Fruit fly (Drosophila melanogaster): ENCODE data around the gene CG7720.
A peak's percentile ranks its signal among the peaks of the same experiment; 100 is the strongest.

Gene CG7720

dm6 chr3R:18749786-18750185, 45.2 kb downstream of the CG7720 start:
- TF ChIP-seq pan (optimal IDR thresholded peaks at IDR 0.05): no peak
- TF ChIP-seq psq (optimal IDR thresholded peaks at IDR 0.05): no peak
- no peak for TF ChIP-seq usp (GFP tag; optimal IDR thresholded peaks at IDR 0.05)
- no peak for TF ChIP-seq EcR (GFP tag; optimal IDR thresholded peaks at IDR 0.05)
- no peak for TF ChIP-seq CG8478 (optimal IDR thresholded peaks at IDR 0.05)
- no peak for TF ChIP-seq Dll (optimal IDR thresholded peaks at IDR 0.05)

dm6 chr3R:18748087-18748486, 46.9 kb downstream of the CG7720 start:
- TF ChIP-seq Dll (optimal IDR thresholded peaks at IDR 0.05): no peak
- TF ChIP-seq pan (optimal IDR thresholded peaks at IDR 0.05): no peak

- TF ChIP-seq CG8478 (optimal IDR thresholded peaks at IDR 0.05) (no peak), usp (GFP tag; optimal IDR thresholded peaks at IDR 0.05) (no peak), EcR (GFP tag; optimal IDR thresholded peaks at IDR 0.05) (no peak), psq (optimal IDR thresholded peaks at IDR 0.05) (no peak), Dll (optimal IDR thresholded peaks at IDR 0.05) (no peak), pan (optimal IDR thresholded peaks at IDR 0.05) (no peak)
Observed at dm6 chr3R:18745961-18746468, 49.0 kb downstream of the CG7720 start, which contains the start of the genes PGS1 and gwl. TSS of gene PGS1 (minus strand) at chr3R:18746041. TSS of gene gwl (plus strand) at chr3R:18746370.

DNA sequence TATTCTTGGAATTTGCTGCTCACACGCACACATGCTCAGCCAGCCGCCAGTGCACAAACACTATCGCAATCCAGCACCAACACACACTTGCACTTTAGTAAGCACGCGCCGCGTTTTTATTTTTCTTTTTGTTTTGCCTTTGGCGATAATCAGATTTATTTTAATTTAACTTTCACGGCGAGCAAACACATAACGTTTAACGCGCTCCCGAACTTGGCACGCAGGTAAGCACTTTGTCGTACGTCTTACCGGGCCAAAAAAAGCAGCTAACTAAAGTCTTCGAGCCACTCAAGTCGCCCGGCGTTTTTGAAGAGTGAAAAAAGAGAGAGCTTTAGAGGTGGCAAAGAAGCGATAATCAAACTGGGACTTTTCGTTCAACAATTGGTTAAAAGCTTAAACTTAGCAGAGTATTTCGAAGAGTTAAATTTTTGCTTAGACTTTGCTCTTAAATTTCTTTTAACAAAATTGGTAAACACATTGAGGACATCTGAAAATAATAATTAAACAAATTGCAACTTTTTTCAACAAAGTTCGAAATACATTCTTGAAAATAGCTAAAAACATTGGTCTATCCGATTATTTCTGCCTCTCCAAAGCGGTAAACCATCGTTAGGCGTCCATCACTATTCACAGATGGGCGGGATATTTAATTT, 51.6 kb downstream of the CG7720 start, which contains the start of gene Mekk1:
TSS of gene Mekk1 (minus strand) at position 325 of the 653 bp plus-strand sequence.
- no peak for TF ChIP-seq psq (optimal IDR thresholded peaks at IDR 0.05)
- TF ChIP-seq Dll (optimal IDR thresholded peaks at IDR 0.05): no peak
- no peak for TF ChIP-seq usp (GFP tag; optimal IDR thresholded peaks at IDR 0.05)
- TF ChIP-seq pan (optimal IDR thresholded peaks at IDR 0.05): no peak
- TF ChIP-seq EcR (GFP tag; optimal IDR thresholded peaks at IDR 0.05): no peak
- TF ChIP-seq CG8478 (optimal IDR thresholded peaks at IDR 0.05): no peak

DNA sequence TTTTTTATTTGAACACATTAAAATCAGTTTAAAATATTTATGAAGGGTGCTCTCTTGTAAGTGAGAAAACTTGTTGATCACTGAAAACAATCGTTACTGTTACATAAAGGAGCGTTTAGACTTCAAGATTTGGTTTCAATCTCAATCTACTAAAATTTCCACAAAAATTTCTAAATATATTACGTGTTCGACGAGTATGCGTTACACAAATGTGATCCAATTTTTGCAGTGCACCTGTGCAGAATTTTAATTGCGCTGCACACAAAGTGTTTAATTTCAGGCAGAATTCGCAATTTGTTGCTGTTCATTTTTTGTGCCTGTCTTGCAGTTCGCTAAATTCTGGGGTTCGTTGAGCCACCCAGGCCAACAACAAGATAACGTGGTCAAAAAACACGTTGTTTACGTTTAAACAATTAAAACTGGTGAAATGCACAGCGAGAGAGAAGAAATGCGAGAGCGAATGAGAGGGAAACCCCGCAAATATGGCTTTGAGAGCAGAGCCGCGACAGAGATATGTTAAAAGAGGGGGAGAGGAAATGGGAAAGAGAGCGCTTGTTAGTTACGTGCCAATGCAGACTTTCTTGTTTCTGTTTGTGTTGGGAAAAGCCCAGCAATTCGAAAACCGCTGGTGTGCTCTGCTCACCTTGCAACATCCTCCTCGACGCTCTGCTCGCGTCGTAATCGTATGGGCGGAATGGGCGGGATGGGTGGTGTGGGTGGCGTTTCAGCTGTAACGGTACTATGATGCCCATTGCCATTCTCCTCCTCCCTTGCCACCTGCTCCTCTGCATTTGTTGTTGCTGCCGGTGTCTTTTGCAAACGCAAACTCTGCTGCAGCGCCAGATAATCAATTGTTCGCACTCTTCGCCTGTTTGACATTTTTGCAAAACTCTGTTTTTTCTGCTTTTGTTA, 52.4 kb downstream of the CG7720 start:
- TF ChIP-seq Dll (optimal IDR thresholded peaks at IDR 0.05) (peak; percentile 85), EcR (GFP tag; optimal IDR thresholded peaks at IDR 0.05) (no peak)

DNA sequence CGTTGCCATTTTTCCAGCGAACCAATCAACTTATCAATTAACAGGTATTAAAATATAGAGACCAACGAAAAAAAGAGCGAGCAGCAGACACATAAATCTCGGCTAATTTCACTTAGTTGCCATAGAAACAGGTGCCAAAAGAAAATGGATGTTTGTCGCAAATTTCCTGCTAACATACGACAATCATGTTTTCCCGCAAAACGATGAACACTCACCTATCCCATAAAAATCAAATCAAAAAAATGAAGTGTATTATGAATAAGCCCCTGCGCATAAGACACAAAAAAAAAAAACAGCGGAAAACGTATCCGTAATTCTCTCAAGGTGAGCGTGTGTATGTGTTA, 53.2 kb downstream of the CG7720 start:
- TF ChIP-seq Dll (optimal IDR thresholded peaks at IDR 0.05): no peak
- no peak for TF ChIP-seq psq (optimal IDR thresholded peaks at IDR 0.05)
- TF ChIP-seq EcR (GFP tag; optimal IDR thresholded peaks at IDR 0.05): no peak
- no peak for TF ChIP-seq usp (GFP tag; optimal IDR thresholded peaks at IDR 0.05)
- TF ChIP-seq pan (optimal IDR thresholded peaks at IDR 0.05): peak; percentile 92
- TF ChIP-seq CG8478 (optimal IDR thresholded peaks at IDR 0.05): no peak

DNA sequence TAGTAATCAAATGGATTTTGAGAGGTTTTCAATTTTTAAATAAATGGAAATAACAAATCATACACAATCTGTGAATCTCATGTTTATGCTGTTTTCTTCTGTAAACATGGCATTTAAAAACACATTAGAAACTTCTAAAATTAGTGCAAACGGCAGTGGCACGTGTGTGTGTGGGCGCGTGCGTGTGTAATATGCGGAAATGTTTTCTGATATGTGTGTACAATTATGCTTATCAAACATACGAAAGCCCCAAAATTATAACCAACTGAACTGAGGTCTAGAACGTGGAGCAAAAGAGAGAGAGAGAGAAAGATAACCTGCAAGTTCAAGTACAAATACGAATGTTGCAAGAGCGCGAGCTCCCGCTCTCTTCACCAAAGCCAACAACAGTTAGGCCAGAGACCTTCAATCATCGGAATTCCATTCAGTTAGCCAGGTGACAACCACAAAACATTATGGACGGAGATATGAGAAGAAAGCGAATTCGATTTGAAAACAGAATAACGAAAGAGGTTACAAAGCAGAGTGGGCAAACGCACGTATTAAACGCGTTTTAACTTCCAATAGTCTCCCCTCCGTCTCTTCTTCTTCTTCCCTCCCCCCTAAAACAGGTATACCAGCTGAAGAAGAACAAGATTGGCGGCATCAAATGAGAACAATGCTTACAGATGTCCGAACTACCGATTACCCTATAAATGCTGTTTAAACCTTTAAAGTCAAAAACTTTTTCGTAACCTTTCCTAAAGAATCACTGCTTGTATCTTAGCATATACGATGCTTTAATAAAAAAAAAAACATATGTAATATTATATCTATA, 53.7 kb downstream of the CG7720 start:
- TF ChIP-seq usp (GFP tag; optimal IDR thresholded peaks at IDR 0.05) (no peak), Dll (optimal IDR thresholded peaks at IDR 0.05) (no peak), psq (optimal IDR thresholded peaks at IDR 0.05) (no peak), CG8478 (optimal IDR thresholded peaks at IDR 0.05) (no peak), pan (optimal IDR thresholded peaks at IDR 0.05) (peak; percentile 95)

DNA sequence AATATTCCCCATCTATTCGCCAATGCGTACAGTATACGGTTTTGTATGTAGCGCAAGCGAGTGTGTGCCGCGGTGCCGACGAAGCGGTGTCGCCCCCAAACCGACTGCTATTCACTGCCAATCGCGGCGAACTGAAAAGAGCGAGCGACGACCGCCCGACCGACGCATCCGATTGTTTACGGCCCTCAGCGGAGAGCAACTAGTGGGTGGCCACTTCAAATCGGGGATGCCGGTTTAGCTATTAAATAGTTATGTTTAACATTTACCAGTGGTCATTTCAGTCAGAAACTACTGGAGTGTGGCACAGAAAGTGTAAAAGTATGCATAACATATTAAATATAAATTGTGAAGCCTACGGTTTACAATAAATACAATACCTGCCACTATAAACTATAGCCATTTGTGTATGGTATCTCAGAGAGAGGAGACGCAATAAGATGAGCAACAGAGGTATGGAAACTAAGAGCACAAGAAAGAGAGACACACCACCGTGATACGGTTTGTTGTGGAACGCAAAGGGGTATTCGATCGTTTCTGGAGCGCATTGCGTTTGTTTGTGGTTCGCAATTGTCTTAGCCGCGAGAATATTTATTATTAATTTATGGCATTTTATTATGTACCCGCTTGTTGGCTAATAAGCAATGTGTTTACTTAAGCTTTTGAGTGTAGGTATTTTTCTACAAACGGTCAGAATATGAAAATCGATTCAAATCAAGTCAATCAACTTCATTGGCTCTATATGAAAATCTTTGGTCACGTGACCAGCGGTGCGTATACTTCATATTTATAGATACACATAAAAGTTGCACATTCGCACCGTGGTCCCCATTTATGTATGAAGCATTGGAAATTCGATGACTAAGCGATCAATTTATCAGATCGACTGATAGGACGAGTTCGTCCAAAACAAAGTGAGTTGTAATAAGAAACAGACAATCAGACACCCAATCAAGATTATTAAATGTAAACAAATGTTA, 54.7 kb downstream of the CG7720 start:
- TF ChIP-seq CG8478 (optimal IDR thresholded peaks at IDR 0.05): no peak
- no peak for TF ChIP-seq Dll (optimal IDR thresholded peaks at IDR 0.05)
- no peak for TF ChIP-seq EcR (GFP tag; optimal IDR thresholded peaks at IDR 0.05)
- TF ChIP-seq psq (optimal IDR thresholded peaks at IDR 0.05): no peak
- TF ChIP-seq usp (GFP tag; optimal IDR thresholded peaks at IDR 0.05): no peak
- no peak for TF ChIP-seq pan (optimal IDR thresholded peaks at IDR 0.05)

dm6 chr3R:18739435-18739977, 55.5 kb downstream of the CG7720 start:
- TF ChIP-seq psq (optimal IDR thresholded peaks at IDR 0.05) (no peak), EcR (GFP tag; optimal IDR thresholded peaks at IDR 0.05) (no peak), pan (optimal IDR thresholded peaks at IDR 0.05) (no peak), Dll (optimal IDR thresholded peaks at IDR 0.05) (no peak), usp (GFP tag; optimal IDR thresholded peaks at IDR 0.05) (no peak), CG8478 (optimal IDR thresholded peaks at IDR 0.05) (no peak)

- TF ChIP-seq psq (optimal IDR thresholded peaks at IDR 0.05): no peak
- no peak for TF ChIP-seq pan (optimal IDR thresholded peaks at IDR 0.05)
- TF ChIP-seq EcR (GFP tag; optimal IDR thresholded peaks at IDR 0.05): no peak
- no peak for TF ChIP-seq CG8478 (optimal IDR thresholded peaks at IDR 0.05)
- no peak for TF ChIP-seq usp (GFP tag; optimal IDR thresholded peaks at IDR 0.05)
- TF ChIP-seq Dll (optimal IDR thresholded peaks at IDR 0.05): peak; percentile 61
Observed at dm6 chr3R:18738705-18739434, 56.1 kb downstream of the CG7720 start.
